Worm (Caenorhabditis elegans): ENCODE data around the gene F46H5.7.

DNA sequence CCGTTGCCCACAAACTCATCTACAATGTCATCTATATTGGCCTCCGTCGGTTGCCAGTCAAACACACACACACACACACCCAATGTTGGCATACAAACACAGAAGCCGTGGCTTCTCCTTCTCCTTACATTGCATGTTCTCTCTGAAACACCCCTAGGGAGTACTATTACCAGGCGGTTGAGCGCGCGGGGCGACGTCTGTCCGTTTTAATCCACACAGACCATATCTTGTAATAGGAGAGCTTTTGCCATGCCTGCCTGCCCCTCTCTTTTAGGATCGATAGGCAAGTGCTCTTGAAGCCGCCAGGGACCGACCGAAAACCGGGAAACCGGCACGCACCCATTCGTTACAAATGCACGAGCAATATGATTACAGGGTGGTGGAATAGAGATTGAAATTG is 18.3 kb downstream of the F46H5.7 start:
- TF ChIP-seq blmp-1 (tag; optimal IDR thresholded peaks at IDR 0.05) (no peak), ces-1 (GFP tag; optimal IDR thresholded peaks at IDR 0.05) (peak; percentile 14), unc-62 (GFP tag; optimal IDR thresholded peaks at IDR 0.05) (no peak), unc-39 (tag; optimal IDR thresholded peaks at IDR 0.05) (no peak), nhr-12 (tag; optimal IDR thresholded peaks at IDR 0.05) (no peak), nhr-28 (tag; optimal IDR thresholded peaks at IDR 0.05) (no peak), drap-1 (GFP tag; optimal IDR thresholded peaks at IDR 0.05) (no peak), pha-4 (tag; optimal IDR thresholded peaks at IDR 0.05) (no peak), elt-3 (tag; optimal IDR thresholded peaks at IDR 0.05) (no peak)

Measured in whole organism, mixed stage, embryonic.